Worm (Caenorhabditis elegans) whole organism, late embryonic: ENCODE measurements around the gene skp-1.
A peak's percentile ranks its signal among the peaks of the same experiment; 100 is the strongest.

Experiments used
- C38D4.7 ChIP-seq: fragments of 200-800 bp; sonication (Bioruptor generic); optimal IDR thresholded peaks from 2 replicates; lab custom pipeline; 2018; ENCODE audit warnings: mild to moderate bottlenecking, missing genetic modification characterization, moderate library complexity, missing compliant biosample characterization
- ahr-1 ChIP-seq: sonication (generic microtip); optimal IDR thresholded peaks from 2 replicates; lab custom pipeline; 2016; ENCODE audit warnings: missing genetic modification characterization, missing compliant biosample characterization
- ceh-18 ChIP-seq: sonication (generic microtip); optimal IDR thresholded peaks from 2 replicates; lab custom pipeline; 2016; ENCODE audit warnings: missing genetic modification characterization, missing compliant biosample characterization
- ceh-19 ChIP-seq: fragments of 200-800 bp; sonication (Bioruptor generic); optimal IDR thresholded peaks from 2 replicates; lab custom pipeline; 2018; ENCODE audit warnings: mild to moderate bottlenecking, missing genetic modification characterization, missing compliant biosample characterization
- ceh-22 ChIP-seq: sonication (generic microtip); optimal IDR thresholded peaks from 2 replicates; lab custom pipeline; 2017; ENCODE audit warnings: missing biosample characterization, missing genetic modification characterization
- ceh-31 ChIP-seq: sonication (generic microtip); optimal IDR thresholded peaks from 2 replicates; lab custom pipeline; 2016; ENCODE audit warnings: missing genetic modification characterization, missing compliant biosample characterization
- ceh-34 ChIP-seq: sonication (generic microtip); optimal IDR thresholded peaks from 2 replicates; lab custom pipeline; 2016; ENCODE audit warnings: mild to moderate bottlenecking, missing genetic modification characterization, missing compliant biosample characterization
- ceh-45 ChIP-seq: fragments of 200-800 bp; sonication (Bioruptor generic); IDR thresholded peaks from 2 replicates; pipeline ENCODE4 v1.3.6; 2022; ENCODE audit warnings: missing genetic modification reagents, missing genetic modification characterization, missing compliant biosample characterization
- dmd-4 ChIP-seq: sonication (generic microtip); optimal IDR thresholded peaks from 2 replicates; lab custom pipeline; 2016; ENCODE audit warnings: borderline replicate concordance, missing genetic modification characterization, missing compliant biosample characterization
- elt-4 ChIP-seq: sonication (generic microtip); optimal IDR thresholded peaks from 2 replicates; lab custom pipeline; 2016; ENCODE audit warnings: missing genetic modification characterization, missing compliant biosample characterization
- ets-4 ChIP-seq: sonication (generic microtip); optimal IDR thresholded peaks from 2 replicates; lab custom pipeline; 2016; ENCODE audit warnings: missing genetic modification characterization, missing compliant biosample characterization
- fkh-10 ChIP-seq: fragments of 150-350 bp; optimal IDR thresholded peaks from 2 replicates; lab custom pipeline; 2014; ENCODE audit warnings: missing biosample characterization, missing genetic modification reagents, missing genetic modification characterization
- hlh-15 ChIP-seq: sonication (generic microtip); optimal IDR thresholded peaks from 2 replicates; lab custom pipeline; 2016; ENCODE audit warnings: missing genetic modification characterization, missing compliant biosample characterization
- hlh-30 ChIP-seq: sonication (generic microtip); optimal IDR thresholded peaks from 2 replicates; lab custom pipeline; 2017; ENCODE audit warnings: antibody characterized with exemption, missing genetic modification characterization, missing compliant biosample characterization; ENCODE audit not compliant: insufficient read depth
- hlh-6 ChIP-seq: sonication (generic microtip); optimal IDR thresholded peaks from 2 replicates; lab custom pipeline; 2016; ENCODE audit warnings: missing genotype, missing genetic modification characterization, missing compliant biosample characterization
- hlh-8 ChIP-seq: sonication (generic microtip); optimal IDR thresholded peaks from 2 replicates; lab custom pipeline; 2016; ENCODE audit warnings: missing genotype, missing genetic modification characterization, missing compliant biosample characterization
- lin-11 ChIP-seq: fragments of 200-800 bp; sonication (Bioruptor generic); optimal IDR thresholded peaks from 2 replicates; lab custom pipeline; 2018; ENCODE audit warnings: mild to moderate bottlenecking, missing genetic modification characterization, missing compliant biosample characterization
- madf-2 ChIP-seq: sonication (generic microtip); optimal IDR thresholded peaks from 2 replicates; lab custom pipeline; 2017; ENCODE audit warnings: missing genetic modification characterization, missing compliant biosample characterization
- nfya-1 ChIP-seq: sonication (generic microtip); optimal IDR thresholded peaks from 2 replicates; lab custom pipeline; 2017; ENCODE audit warnings: missing genetic modification characterization, mild to moderate bottlenecking, missing compliant biosample characterization, antibody characterized with exemption, moderate library complexity
- odd-2 ChIP-seq: sonication (generic microtip); optimal IDR thresholded peaks from 2 replicates; lab custom pipeline; 2017; ENCODE audit warnings: antibody characterized with exemption, mild to moderate bottlenecking, missing genetic modification characterization, missing compliant biosample characterization
- pax-1 ChIP-seq: fragments of 150-350 bp; optimal IDR thresholded peaks from 2 replicates; lab custom pipeline; 2014; ENCODE audit warnings: missing biosample characterization, missing genetic modification characterization
- pha-2 ChIP-seq: sonication (generic microtip); optimal IDR thresholded peaks from 2 replicates; lab custom pipeline; 2017; ENCODE audit warnings: mild to moderate bottlenecking, missing genetic modification characterization, missing compliant biosample characterization
- pqm-1 ChIP-seq: sonication (generic microtip); optimal IDR thresholded peaks from 2 replicates; lab custom pipeline; 2016; ENCODE audit warnings: missing genetic modification characterization, missing compliant biosample characterization
- rnt-1 ChIP-seq: sonication (generic microtip); optimal IDR thresholded peaks from 2 replicates; lab custom pipeline; 2016; ENCODE audit warnings: missing genetic modification characterization, missing compliant biosample characterization
- sdc-2 ChIP-seq: sonication (generic microtip); optimal IDR thresholded peaks from 2 replicates; lab custom pipeline; 2016; ENCODE audit warnings: missing genotype, missing genetic modification characterization, missing compliant biosample characterization
- sox-2 ChIP-seq: fragments of 200-800 bp; sonication (Bioruptor generic); IDR thresholded peaks from 2 replicates; pipeline ENCODE4 v1.3.6; 2022; ENCODE audit warnings: missing genetic modification reagents, missing genetic modification characterization, missing compliant biosample characterization
- sox-4 ChIP-seq: sonication (generic microtip); optimal IDR thresholded peaks from 2 replicates; lab custom pipeline; 2017; ENCODE audit warnings: mild to moderate bottlenecking, missing genetic modification characterization, inconsistent platforms, missing compliant biosample characterization
- tbx-2 ChIP-seq: sonication (generic microtip); optimal IDR thresholded peaks from 2 replicates; lab custom pipeline; 2016; ENCODE audit warnings: missing genetic modification characterization, missing compliant biosample characterization
- unc-3 ChIP-seq, 2 experiments: fragments of 200-800 bp in 1 of 2; sonication (Bioruptor generic) in 1 of 2; sonication (generic microtip) in 1 of 2; conservative IDR thresholded peaks in 1 of 2; optimal IDR thresholded peaks in 1 of 2; 2 replicates each; pipeline versions ENCODE4 v1.3.6 to Lab custom; 2016 to 2022; ENCODE audit warnings: missing compliant biosample characterization in 2 of 2, missing genetic modification characterization in 2 of 2, missing genetic modification reagents in 1 of 2
- unc-42 ChIP-seq: sonication (generic microtip); optimal IDR thresholded peaks from 2 replicates; lab custom pipeline; 2016; ENCODE audit warnings: missing genotype, missing genetic modification characterization, missing compliant biosample characterization
- unc-55 ChIP-seq: sonication (generic microtip); optimal IDR thresholded peaks from 2 replicates; lab custom pipeline; 2017; ENCODE audit warnings: missing biosample characterization, missing genetic modification reagents, missing genetic modification characterization
- unc-86 ChIP-seq: sonication (generic microtip); optimal IDR thresholded peaks from 2 replicates; lab custom pipeline; 2016; ENCODE audit warnings: missing genetic modification characterization, missing compliant biosample characterization
- zip-5 ChIP-seq: sonication (generic microtip); optimal IDR thresholded peaks from 2 replicates; lab custom pipeline; 2016; ENCODE audit warnings: missing genetic modification characterization, missing compliant biosample characterization
- ztf-16 ChIP-seq: sonication (generic microtip); optimal IDR thresholded peaks from 2 replicates; lab custom pipeline; 2017; ENCODE audit warnings: missing genetic modification characterization, missing compliant biosample characterization

Gene skp-1

DNA sequence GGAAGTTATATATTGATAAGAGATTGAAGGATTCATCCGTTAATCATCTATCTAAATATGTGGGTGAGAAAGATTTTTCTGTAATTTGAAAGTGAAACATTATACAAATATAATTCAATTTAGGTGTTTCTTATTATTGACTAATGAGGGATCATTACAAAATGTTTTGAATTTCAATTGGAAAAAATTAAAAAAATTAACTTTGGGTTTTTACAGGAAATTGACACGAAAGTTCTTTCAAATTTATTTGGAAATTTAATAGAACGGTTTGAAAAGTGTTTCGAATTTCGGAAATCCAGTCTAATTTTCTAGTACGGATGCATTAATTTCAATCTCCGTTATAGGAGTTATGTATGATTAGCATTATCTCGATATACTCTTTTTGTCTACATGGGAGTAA lies 7.8 kb downstream of the skp-1 start:
- TF ChIP-seq hlh-8 (no peak), ceh-19 (GFP tag; lab: Kevin White, UChicago) (no peak), sox-4 (tag; lab: Kevin White, UChicago) (no peak), pax-1 (tag; lab: Kevin White, UChicago) (no peak), ceh-45 (GFP tag; lab: Robert Waterston, UW) (no peak), ztf-16 (no peak), pha-2 (no peak), unc-86 (no peak), ceh-34 (tag; lab: Kevin White, UChicago) (no peak), ets-4 (tag; lab: Kevin White, UChicago) (no peak), pqm-1 (tag; lab: Kevin White, UChicago) (no peak), ceh-18 (tag; lab: Kevin White, UChicago) (no peak), hlh-15 (tag; lab: Kevin White, UChicago) (no peak), hlh-6 (no peak), fkh-10 (GFP tag; lab: Kevin White, UChicago) (no peak), C38D4.7 (GFP tag; lab: Kevin White, UChicago) (no peak), madf-2 (tag; lab: Kevin White, UChicago) (no peak), nfya-1 (tag; lab: Kevin White, UChicago) (no peak), unc-42 (tag; lab: Kevin White, UChicago) (no peak), rnt-1 (tag; lab: Kevin White, UChicago) (no peak)

DNA sequence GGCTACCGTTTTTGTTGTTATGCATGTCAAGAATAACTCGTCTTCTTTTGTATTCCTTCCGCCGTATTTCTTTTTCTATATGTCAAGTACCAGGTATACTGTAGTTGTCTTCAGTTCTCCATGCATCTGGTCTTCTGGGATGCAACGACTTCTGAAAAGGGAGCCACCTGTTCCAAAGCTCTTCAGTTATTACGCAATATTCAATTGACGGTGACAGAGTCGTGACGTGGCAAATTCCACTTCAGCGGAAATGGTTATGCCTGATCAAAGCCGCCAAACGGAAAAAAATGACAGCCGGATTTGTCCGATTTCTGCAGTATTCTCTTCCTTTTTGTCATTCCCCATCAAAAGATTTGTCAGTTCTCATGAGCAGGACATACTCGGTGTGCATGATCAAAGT lies 11.2 kb downstream of the skp-1 start:
- no peak for TF ChIP-seq ceh-18 (tag; lab: Kevin White, UChicago)
- TF ChIP-seq unc-3 (GFP tag; conservative IDR thresholded peaks at IDR 0.05; lab: Robert Waterston, UW): no peak
- TF ChIP-seq unc-3 (tag; optimal IDR thresholded peaks at IDR 0.05; lab: Kevin White, UChicago): no peak
- TF ChIP-seq lin-11 (tag; lab: Kevin White, UChicago): no peak
- TF ChIP-seq zip-5: no peak
- no peak for TF ChIP-seq pax-1 (tag; lab: Kevin White, UChicago)
- no peak for TF ChIP-seq odd-2
- TF ChIP-seq dmd-4 (tag; lab: Kevin White, UChicago): no peak

DNA sequence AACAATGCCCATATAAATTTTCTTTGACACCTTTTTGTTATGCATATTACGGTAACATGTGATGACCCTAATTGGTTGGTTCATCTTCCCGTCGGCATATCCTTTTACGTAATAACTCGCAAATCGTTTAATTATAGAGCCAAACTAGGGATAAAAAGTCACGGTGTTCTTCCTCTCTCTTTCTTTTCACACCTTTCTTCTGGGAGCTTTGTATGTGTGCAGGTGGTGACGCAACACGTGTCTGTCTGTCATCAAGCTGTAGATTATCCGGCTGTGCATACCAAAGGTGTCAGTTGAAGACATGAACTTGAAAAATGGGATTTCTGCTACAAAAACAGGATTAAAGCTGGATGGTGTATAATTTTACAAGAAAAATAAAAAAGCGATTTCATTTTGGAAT lies 15.3 kb downstream of the skp-1 start:
- TF ChIP-seq hlh-15 (tag; lab: Kevin White, UChicago): no peak
- TF ChIP-seq nfya-1 (tag; lab: Kevin White, UChicago): no peak
- TF ChIP-seq sdc-2: no peak
- peak; percentile 39 for TF ChIP-seq tbx-2 (tag; lab: Kevin White, UChicago)
- TF ChIP-seq pha-2: peak; percentile 43
- no peak for TF ChIP-seq elt-4 (tag; lab: Kevin White, UChicago)
- TF ChIP-seq hlh-30: no peak
- no peak for TF ChIP-seq unc-55 (GFP tag; lab: Kevin White, UChicago)
- no peak for TF ChIP-seq pqm-1 (tag; lab: Kevin White, UChicago)
- TF ChIP-seq dmd-4 (tag; lab: Kevin White, UChicago): no peak
- no peak for TF ChIP-seq ceh-31 (tag; lab: Kevin White, UChicago)
- TF ChIP-seq ceh-45 (GFP tag; lab: Robert Waterston, UW): no peak
- no peak for TF ChIP-seq ceh-22 (tag; lab: Kevin White, UChicago)
- no peak for TF ChIP-seq sox-4 (tag; lab: Kevin White, UChicago)
- TF ChIP-seq ahr-1 (tag; lab: Kevin White, UChicago): no peak
- TF ChIP-seq ceh-34 (tag; lab: Kevin White, UChicago): no peak
- TF ChIP-seq, all 69 proteins: peak for 2

DNA sequence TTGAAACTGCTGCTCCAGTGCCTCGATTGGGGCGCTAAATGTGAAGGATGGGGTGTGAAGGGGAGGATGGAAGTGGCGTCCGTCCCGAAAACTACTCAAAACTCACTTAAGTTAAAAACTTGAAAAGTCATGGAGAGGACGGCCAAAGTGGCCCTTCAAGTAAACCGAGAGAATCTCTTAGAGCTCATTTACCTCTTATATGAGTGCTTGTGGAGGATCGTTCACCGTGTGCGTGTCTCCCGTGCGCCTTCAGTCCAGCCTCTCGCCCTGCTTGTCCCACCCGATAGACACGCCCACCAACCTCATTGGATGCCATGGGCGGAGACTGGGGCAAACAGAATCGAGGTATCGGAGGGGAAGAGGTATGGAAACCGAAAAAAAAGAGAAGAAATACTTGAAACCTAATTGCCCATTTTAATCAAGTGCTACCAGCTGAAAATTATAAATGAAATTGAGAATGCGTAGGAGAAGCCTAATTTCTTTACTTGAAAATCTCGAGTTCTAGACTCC lies 19.6 kb downstream of the skp-1 start, which contains the start of gene ceh-27:
ceh-27 (minus strand) TSS at position 228 of the 510 bp plus-strand sequence.
- no peak for TF ChIP-seq unc-42 (tag; lab: Kevin White, UChicago)
- no peak for TF ChIP-seq sox-2
- TF ChIP-seq pha-2: peak; percentile 63
- peak; percentile 71 for TF ChIP-seq nfya-1 (tag; lab: Kevin White, UChicago)
